Worm (Caenorhabditis elegans): Measurements from ENCODE around the gene glr-6.
A peak's percentile ranks its signal among the peaks of the same experiment; 100 is the strongest.

glr-6 gene

DNA sequence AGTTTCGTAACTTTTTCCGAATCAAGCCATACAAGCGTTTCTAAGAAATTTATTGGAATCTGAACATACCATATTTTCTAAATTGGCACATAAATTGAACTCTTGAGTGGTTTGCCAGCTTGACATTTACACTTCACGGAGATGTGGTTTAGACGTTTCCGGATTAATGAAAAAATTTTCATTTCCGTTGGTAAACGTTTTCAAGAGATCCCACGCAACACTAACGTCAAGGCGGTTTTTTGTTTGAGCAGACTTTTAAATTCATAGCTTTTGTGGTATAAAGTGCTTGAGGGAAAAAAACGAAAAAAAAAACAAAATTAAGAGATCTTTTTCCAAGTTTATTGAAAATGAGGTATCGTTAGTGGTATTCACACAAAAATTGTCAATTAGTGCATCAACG, 5.4 kb downstream of the glr-6 start, which contains the start of gene F41B4.2:
TSS of gene F41B4.2 (minus strand) at position 101 of the 400 bp plus-strand sequence.
- TF ChIP-seq B0035.1 (tag; optimal IDR thresholded peaks at IDR 0.05) (no peak), ztf-3 (GFP tag; optimal IDR thresholded peaks at IDR 0.05) (no peak), cebp-1 (GFP tag; IDR thresholded peaks at IDR 0.05) (no peak), cebp-1 (tag; optimal IDR thresholded peaks at IDR 0.05) (no peak), tlf-1 (GFP tag; optimal IDR thresholded peaks at IDR 0.05) (no peak), nhr-90 (tag; optimal IDR thresholded peaks at IDR 0.05) (no peak), ztf-26 (tag; optimal IDR thresholded peaks at IDR 0.05) (no peak), chd-7 (tag; optimal IDR thresholded peaks at IDR 0.05) (no peak), die-1 (tag; optimal IDR thresholded peaks at IDR 0.05) (no peak), dox-1 (GFP tag; IDR thresholded peaks at IDR 0.05) (no peak), him-1 (tag; optimal IDR thresholded peaks at IDR 0.05) (no peak), gei-17 (GFP tag; optimal IDR thresholded peaks at IDR 0.05) (no peak), madf-10 (tag; optimal IDR thresholded peaks at IDR 0.05) (no peak), rpc-1 (optimal IDR thresholded peaks at IDR 0.05) (no peak), rpc-1 (tag; optimal IDR thresholded peaks at IDR 0.05) (no peak), dpff-1 (tag; optimal IDR thresholded peaks at IDR 0.05) (no peak), B0019.2 (GFP tag; conservative IDR thresholded peaks at IDR 0.05) (no peak), hrde-1 (tag; optimal IDR thresholded peaks at IDR 0.05; ENCODE audit: borderline replicate concordance) (no peak)

DNA sequence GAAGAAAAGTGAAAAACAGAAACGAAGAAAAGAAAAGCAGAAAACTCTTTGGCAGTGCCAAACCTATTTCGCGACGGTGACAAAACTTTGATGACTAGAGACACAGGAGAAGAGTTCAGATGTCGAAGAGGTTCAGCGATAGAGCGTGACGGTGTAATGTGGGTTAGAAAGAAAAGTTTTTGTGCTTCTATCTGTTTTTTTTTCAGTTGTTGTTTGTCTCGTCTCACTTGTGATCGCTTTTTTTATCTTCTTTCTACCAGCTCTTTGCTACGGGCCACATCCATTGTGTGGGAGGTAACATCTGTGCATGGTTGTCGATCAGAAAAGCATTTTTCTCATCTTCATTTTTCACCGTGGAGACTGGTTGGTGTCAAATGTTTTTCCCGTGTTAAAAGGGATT, 14.7 kb downstream of the glr-6 start, which contains the start of gene F41B4.1:
TSS of gene F41B4.1 (minus strand) at position 23 of the 400 bp plus-strand sequence.
- TF ChIP-seq B0035.1 (tag; optimal IDR thresholded peaks at IDR 0.05) (no peak), F52B5.7 (tag; optimal IDR thresholded peaks at IDR 0.05) (no peak), ekl-4 (GFP tag; IDR thresholded peaks at IDR 0.05) (no peak), gei-17 (GFP tag; optimal IDR thresholded peaks at IDR 0.05) (no peak), Y67H2A.10 (GFP tag; conservative IDR thresholded peaks at IDR 0.05) (no peak), K12H6.12 (tag; optimal IDR thresholded peaks at IDR 0.05) (peak; percentile 7), Y53F4B.3 (GFP tag; IDR thresholded peaks at IDR 0.05) (no peak), nhr-179 (tag; optimal IDR thresholded peaks at IDR 0.05) (no peak)

DNA sequence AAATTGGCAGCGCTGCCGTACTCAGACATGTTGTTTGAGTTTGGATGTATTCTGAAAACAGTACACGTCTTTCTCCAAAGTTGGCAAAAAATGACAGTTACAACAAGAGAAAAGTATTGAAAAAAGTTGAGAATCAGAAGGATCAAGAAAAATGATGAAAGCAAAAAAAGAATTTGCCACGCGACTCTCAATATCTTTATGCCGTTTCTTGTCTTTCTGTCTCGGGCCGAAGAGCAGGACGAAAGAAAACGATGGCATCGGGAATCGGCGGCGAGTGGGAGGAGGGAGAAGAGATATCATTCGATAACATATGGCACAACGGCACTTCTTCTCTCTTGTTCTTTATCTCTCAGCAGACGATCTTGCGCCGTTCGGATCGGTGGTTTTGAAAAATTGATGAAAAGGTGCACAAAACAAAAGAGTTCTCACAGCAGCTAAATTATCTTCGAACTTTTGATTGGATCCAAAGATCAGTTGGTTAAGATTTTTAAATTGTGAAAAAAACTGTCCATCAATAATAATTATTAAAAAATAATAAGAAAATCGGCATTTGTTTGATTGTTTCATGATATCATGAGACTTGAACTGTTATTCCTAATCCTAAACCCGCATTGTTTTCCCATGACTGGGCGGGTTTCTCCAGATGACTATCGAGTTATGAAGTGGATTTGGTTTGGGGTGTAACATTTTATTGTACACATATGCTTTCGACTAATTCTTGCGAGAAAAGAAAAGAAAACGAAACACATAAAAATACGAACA, 17.1 kb downstream of the glr-6 start, which contains the start of gene gei-15:
TSS of gene gei-15 (minus strand) at position 51 of the 762 bp plus-strand sequence.
- TF ChIP-seq nhr-90 (tag; optimal IDR thresholded peaks at IDR 0.05) (no peak), zfh-2 (GFP tag; conservative IDR thresholded peaks at IDR 0.05) (0 out of 2 replicates have a peak, but pooled peaks have one; percentile 37)

DNA sequence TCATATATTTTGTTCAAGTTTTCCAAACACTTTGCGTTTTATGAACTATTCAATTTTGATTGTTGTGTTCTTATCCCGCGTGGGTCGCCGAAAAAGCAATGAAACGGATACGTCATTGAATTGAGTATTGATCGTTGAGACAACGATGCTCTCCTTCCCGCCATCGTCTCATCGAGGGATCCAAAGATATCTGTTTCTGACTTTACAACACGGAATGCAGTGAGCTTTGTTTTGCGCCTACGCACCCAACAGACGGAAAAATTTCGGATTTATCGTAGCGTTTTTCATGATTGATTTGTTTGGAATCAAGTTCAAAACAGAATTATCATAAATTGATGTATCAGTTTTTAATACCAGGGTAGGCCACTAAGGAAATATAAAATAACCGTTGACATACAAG, 18.0 kb downstream of the glr-6 start:
- TF ChIP-seq dox-1 (GFP tag; IDR thresholded peaks at IDR 0.05) (no peak), nfya-1 (tag; optimal IDR thresholded peaks at IDR 0.05; ENCODE audit: borderline replicate concordance, insufficient read depth) (no peak), F49E8.2 (tag; optimal IDR thresholded peaks at IDR 0.05; ENCODE audit: insufficient read depth) (no peak), lsl-1 (GFP tag; optimal IDR thresholded peaks at IDR 0.05) (no peak), nhr-27 (tag; optimal IDR thresholded peaks at IDR 0.05) (no peak), snpc-1.1 (tag; optimal IDR thresholded peaks at IDR 0.05; ENCODE audit: insufficient read depth) (no peak), ztf-25 (GFP tag; IDR thresholded peaks at IDR 0.05) (no peak)

DNA sequence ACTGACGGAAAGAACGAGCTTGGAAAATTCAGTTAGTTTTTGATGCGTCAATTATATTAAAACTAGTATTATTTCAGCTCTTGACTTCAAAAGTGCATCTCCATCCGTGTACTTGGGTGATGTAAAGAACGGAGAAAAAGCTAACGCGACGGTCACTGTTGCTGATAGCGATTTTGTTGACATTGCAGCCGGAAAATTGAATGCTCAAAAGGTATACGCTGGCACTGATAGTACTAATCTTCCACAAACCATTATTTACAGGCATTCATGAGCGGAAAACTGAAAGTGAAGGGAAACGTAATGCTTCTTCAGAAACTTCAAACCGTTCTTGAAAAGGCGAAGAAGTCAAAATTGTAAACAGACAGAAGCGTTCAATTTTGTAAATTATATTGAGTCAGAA, 20.9 kb downstream of the glr-6 start:
- TF ChIP-seq bed-2 (GFP tag; IDR thresholded peaks at IDR 0.05) (no peak), nhr-80 (tag; optimal IDR thresholded peaks at IDR 0.05) (peak; percentile 52)
